Worm (Caenorhabditis elegans) whole organism, young adult: ENCODE results near the gene C50B8.6.

Experiments used
- B0336.3 ChIP-seq: fragments of 200-800 bp; sonication (Bioruptor generic); IDR thresholded peaks from 2 replicates; pipeline ENCODE4 v1.3.6; 2022; ENCODE audit warnings: missing genetic modification characterization, missing compliant biosample characterization
- F10E7.11 ChIP-seq: sonication (generic microtip); optimal IDR thresholded peaks from 2 replicates; lab custom pipeline; 2017; ENCODE audit warnings: mild to moderate bottlenecking, missing genetic modification characterization, moderate library complexity, missing compliant biosample characterization
- ama-1 ChIP-seq, 3 experiments: fragments of 150-350 bp in 1 of 3; sonication (generic microtip) in 2 of 3; optimal IDR thresholded peaks; 2 replicates each; lab custom pipeline; 2014 to 2018; ENCODE audit warnings: missing biosample characterization in 2 of 3, missing genetic modification characterization in 2 of 3, missing genetic modification reagents in 2 of 3
- aptf-2 ChIP-seq: fragments of 200-800 bp; sonication (Bioruptor generic); conservative IDR thresholded peaks from 2 replicates; pipeline ENCODE4 v1.3.6; 2022; ENCODE audit warnings: missing genetic modification reagents, missing genetic modification characterization, missing compliant biosample characterization
- attf-3 ChIP-seq: fragments of 200-800 bp; sonication (Bioruptor generic); conservative IDR thresholded peaks from 2 replicates; pipeline ENCODE4 v1.3.6; 2022; ENCODE audit warnings: missing genetic modification reagents, missing genetic modification characterization, missing compliant biosample characterization
- egrh-3 ChIP-seq: fragments of 200-800 bp; sonication (Bioruptor generic); IDR thresholded peaks from 2 replicates; pipeline ENCODE4 v1.3.6; 2022; ENCODE audit warnings: missing genetic modification reagents, missing genetic modification characterization, missing compliant biosample characterization
- ets-4 ChIP-seq: fragments of 200-800 bp; sonication (Bioruptor generic); optimal IDR thresholded peaks from 2 replicates; lab custom pipeline; 2018; ENCODE audit warnings: mild to moderate bottlenecking, missing genetic modification characterization, missing compliant biosample characterization
- fkh-3 ChIP-seq: sonication (generic microtip); optimal IDR thresholded peaks from 2 replicates; lab custom pipeline; 2016; ENCODE audit warnings: mild to moderate bottlenecking, missing genetic modification characterization, missing compliant biosample characterization
- madf-6 ChIP-seq: fragments of 200-800 bp; sonication (Bioruptor generic); IDR thresholded peaks from 2 replicates; pipeline ENCODE4 v1.3.6; 2022; ENCODE audit warnings: missing genetic modification reagents, missing genetic modification characterization, missing compliant biosample characterization
- sea-2 ChIP-seq: fragments of 200-800 bp; sonication (Bioruptor generic); IDR thresholded peaks from 2 replicates; pipeline ENCODE4 v1.3.6; 2022; ENCODE audit warnings: missing genetic modification characterization, missing compliant biosample characterization
- snpc-4 ChIP-seq, 5 experiments: fragments of 150-350 bp in 1 of 5; sonication (generic microtip) in 4 of 5; optimal IDR thresholded peaks; 2 replicates each; lab custom pipeline; 2014 to 2018; ENCODE audit warnings: missing genetic modification characterization in 5 of 5, missing biosample characterization in 3 of 5, antibody characterized with exemption in 2 of 5, mild to moderate bottlenecking in 2 of 5, missing compliant biosample characterization in 2 of 5, missing genotype in 2 of 5, moderate library complexity in 2 of 5, missing genetic modification reagents in 1 of 5
- ztf-18 ChIP-seq: sonication (generic microtip); optimal IDR thresholded peaks from 2 replicates; lab custom pipeline; 2016; ENCODE audit warnings: missing genotype, mild to moderate bottlenecking, missing genetic modification characterization, missing compliant biosample characterization

DNA sequence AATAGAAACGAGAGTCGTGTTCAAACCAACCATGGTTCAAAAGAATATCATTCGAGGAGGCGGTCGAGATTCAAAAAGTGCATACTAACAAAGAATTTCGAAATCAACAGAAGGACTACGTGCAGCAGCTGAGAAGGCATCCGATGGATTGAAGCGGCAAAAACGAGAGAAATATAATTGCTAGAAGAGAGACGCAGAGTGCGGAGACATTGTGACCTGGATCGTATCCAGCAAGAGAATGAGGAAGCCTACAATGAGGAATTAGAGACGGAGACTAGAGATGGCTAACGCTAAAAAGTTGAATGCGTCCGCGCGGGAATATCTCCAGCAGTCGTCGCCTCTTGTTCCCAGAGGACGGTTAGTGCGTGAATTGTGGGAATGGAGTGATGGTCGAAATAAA, 31.0 kb downstream of the C50B8.6 start:
- TF ChIP-seq ets-4 (no peak), snpc-4 (GFP tag; optimal IDR thresholded peaks at IDR 0.05; lab: Kevin White, UChicago) (no peak), snpc-4 (tag; optimal IDR thresholded peaks at IDR 0.05; lab: Kevin White, UChicago) (no peak), egrh-3 (GFP tag; lab: Robert Waterston, UW) (no peak), F10E7.11 (tag; lab: Kevin White, UChicago) (no peak), sea-2 (GFP tag; lab: Robert Waterston, UW) (no peak), ama-1 (optimal IDR thresholded peaks at IDR 0.05; lab: Kevin White, UChicago) (no peak), ama-1 (GFP tag; optimal IDR thresholded peaks at IDR 0.05; lab: Kevin White, UChicago) (no peak), aptf-2 (no peak), ztf-18 (tag; lab: Kevin White, UChicago) (no peak), madf-6 (GFP tag; lab: Robert Waterston, UW) (no peak), attf-3 (no peak), fkh-3 (no peak), B0336.3 (GFP tag; lab: Robert Waterston, UW) (no peak)
